Worm (Caenorhabditis elegans) whole organism, early embryonic: ENCODE data around the gene hot-2.

Experiments
- B0310.2 ChIP-seq: sonication (generic microtip); optimal IDR thresholded peaks from 2 replicates; lab custom pipeline; 2016; ENCODE audit warnings: mild to moderate bottlenecking, missing genetic modification characterization, missing compliant biosample characterization
- F13C5.2 ChIP-seq: sonication (generic microtip); optimal IDR thresholded peaks from 2 replicates; lab custom pipeline; 2017; ENCODE audit warnings: mild to moderate bottlenecking, missing genetic modification characterization, inconsistent platforms, missing compliant biosample characterization
- aly-1 ChIP-seq: sonication (generic microtip); optimal IDR thresholded peaks from 2 replicates; lab custom pipeline; 2016; ENCODE audit warnings: missing genetic modification characterization, missing compliant biosample characterization
- ama-1 ChIP-seq: fragments of 150-350 bp; optimal IDR thresholded peaks from 2 replicates; lab custom pipeline; 2014
- ceh-13 ChIP-seq: fragments of 200-800 bp; sonication (Bioruptor generic); optimal IDR thresholded peaks from 2 replicates; lab custom pipeline; 2018; ENCODE audit warnings: mild to moderate bottlenecking, missing genetic modification characterization, missing compliant biosample characterization
- ceh-36 ChIP-seq: sonication (generic microtip); optimal IDR thresholded peaks from 2 replicates; lab custom pipeline; 2016; ENCODE audit warnings: missing genetic modification characterization, inconsistent platforms, missing compliant biosample characterization
- ets-7 ChIP-seq: sonication (generic microtip); optimal IDR thresholded peaks from 2 replicates; lab custom pipeline; 2016; ENCODE audit warnings: missing genotype, missing genetic modification characterization, missing compliant biosample characterization
- flt-1 ChIP-seq: fragments of 200-800 bp; sonication (Bioruptor generic); IDR thresholded peaks from 2 replicates; pipeline ENCODE4 v1.3.6; 2022; ENCODE audit warnings: missing genetic modification characterization, missing compliant biosample characterization
- hmbx-1 ChIP-seq: sonication (generic microtip); optimal IDR thresholded peaks from 2 replicates; lab custom pipeline; 2016; ENCODE audit warnings: mild to moderate bottlenecking, missing genetic modification characterization, missing compliant biosample characterization
- hmg-4 ChIP-seq: fragments of 200-800 bp; sonication (Bioruptor generic); optimal IDR thresholded peaks from 2 replicates; lab custom pipeline; 2018; ENCODE audit warnings: mild to moderate bottlenecking, missing genetic modification characterization, missing compliant biosample characterization
- hnd-1 ChIP-seq: sonication (generic microtip); optimal IDR thresholded peaks from 2 replicates; lab custom pipeline; 2016; ENCODE audit warnings: missing genetic modification characterization, missing compliant biosample characterization
- pes-1 ChIP-seq: fragments of 200-800 bp; sonication (Bioruptor generic); IDR thresholded peaks from 2 replicates; pipeline ENCODE4 v1.3.6; 2022; ENCODE audit warnings: missing genetic modification reagents, missing genetic modification characterization, missing compliant biosample characterization
- scrt-1 ChIP-seq: fragments of 200-800 bp; sonication (Bioruptor generic); IDR thresholded peaks from 2 replicates; pipeline ENCODE4 v1.3.6; 2022; ENCODE audit warnings: missing genetic modification characterization, missing compliant biosample characterization
- sea-1 ChIP-seq: fragments of 200-800 bp; sonication (Bioruptor generic); conservative IDR thresholded peaks from 2 replicates; pipeline ENCODE4 v1.3.6; 2022; ENCODE audit warnings: missing genetic modification characterization, missing compliant biosample characterization
- tbx-11 ChIP-seq: fragments of 200-800 bp; sonication (Bioruptor generic); IDR thresholded peaks from 2 replicates; pipeline ENCODE4 v1.3.6; 2022; ENCODE audit warnings: missing genetic modification characterization, missing compliant biosample characterization
- tbx-37 ChIP-seq: fragments of 200-800 bp; sonication (Bioruptor generic); conservative IDR thresholded peaks from 2 replicates; pipeline ENCODE4 v1.3.6; 2022; ENCODE audit warnings: missing genetic modification reagents, missing genetic modification characterization, missing compliant biosample characterization
- tra-4 ChIP-seq: sonication (generic microtip); optimal IDR thresholded peaks from 2 replicates; lab custom pipeline; 2017; ENCODE audit warnings: missing genetic modification characterization, missing compliant biosample characterization

Gene hot-2

DNA sequence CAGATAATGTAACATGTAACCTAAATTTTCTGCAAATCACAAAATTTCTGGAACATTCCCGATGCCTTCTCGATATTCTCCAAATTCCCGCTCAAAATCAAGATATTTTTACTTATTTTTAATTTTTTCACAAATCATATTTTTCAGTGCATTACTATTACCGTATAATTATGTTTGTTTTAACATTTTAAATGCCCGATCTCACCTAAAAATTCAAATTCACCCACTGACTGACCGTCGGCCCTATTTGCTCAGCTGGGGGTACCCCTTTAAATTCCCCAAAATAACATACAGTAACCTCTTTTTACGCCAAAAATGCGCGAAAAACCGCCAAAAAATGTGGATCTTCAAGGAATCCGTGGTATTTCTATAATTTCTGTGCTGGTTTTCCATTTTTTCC is 43.1 kb downstream of the hot-2 start, which contains the start of gene oac-49:
TSS of gene oac-49 (plus strand) at position 301 of the 400 bp plus-strand sequence.
- no peak for TF ChIP-seq aly-1 (tag; lab: Kevin White, UChicago)
- TF ChIP-seq scrt-1 (GFP tag; lab: Robert Waterston, UW) = no peak
- no peak for TF ChIP-seq ama-1 (lab: Kevin White, UChicago)
- no peak for TF ChIP-seq flt-1 (GFP tag; lab: Robert Waterston, UW)
- no peak for TF ChIP-seq tra-4 (tag; lab: Kevin White, UChicago)
- no peak for TF ChIP-seq sea-1 (GFP tag; lab: Robert Waterston, UW)
- no peak for TF ChIP-seq tbx-11 (GFP tag; lab: Robert Waterston, UW)
- no peak for TF ChIP-seq pes-1

DNA sequence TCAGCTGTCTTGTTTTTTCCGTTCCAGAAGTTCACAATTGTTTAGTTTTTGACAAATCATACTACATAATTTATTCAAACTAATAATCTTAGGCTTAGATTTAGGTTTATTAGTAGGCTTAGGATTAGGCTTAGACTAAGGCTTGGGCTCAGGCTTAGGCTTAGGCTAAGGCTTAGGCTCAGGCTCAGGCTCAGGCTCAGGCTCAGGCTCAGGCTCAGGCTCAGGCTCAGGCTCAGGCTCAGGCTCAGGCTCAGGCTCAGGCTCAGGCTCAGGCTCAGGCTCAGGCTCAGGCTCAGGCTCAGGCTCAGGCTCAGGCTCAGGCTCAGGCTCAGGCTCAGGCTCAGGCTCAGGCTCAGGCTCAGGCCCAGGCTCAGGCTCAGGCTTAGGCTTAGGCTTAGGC is 54.4 kb downstream of the hot-2 start:
- peak; percentile 20 for TF ChIP-seq ceh-36 (tag; lab: Kevin White, UChicago)

- no peak for TF ChIP-seq hnd-1 (tag; lab: Kevin White, UChicago)
- TF ChIP-seq B0310.2 = no peak
- TF ChIP-seq hmbx-1 (tag; lab: Kevin White, UChicago) = no peak
Observed at ce11 chrV:19230413-19230812, 55.9 kb downstream of the hot-2 start, which contains the start of gene sqst-3. Gene sqst-3, plus strand, starts transcription at chrV:19230782.

ce11 chrV:19231167-19231566 is 56.6 kb downstream of the hot-2 start:
- TF ChIP-seq ceh-36 (tag; lab: Kevin White, UChicago) (peak; percentile 95), tbx-11 (GFP tag; lab: Robert Waterston, UW) (no peak)

ce11 chrV:19233469-19233868 is 58.9 kb downstream of the hot-2 start, which contains the start of gene fbxb-116:
Gene fbxb-116, plus strand, starts transcription at chrV:19233769.
- no peak for TF ChIP-seq sea-1 (GFP tag; lab: Robert Waterston, UW)
- no peak for TF ChIP-seq F13C5.2 (tag; lab: Kevin White, UChicago)
- no peak for TF ChIP-seq hnd-1 (tag; lab: Kevin White, UChicago)
- TF ChIP-seq aly-1 (tag; lab: Kevin White, UChicago) = no peak
- TF ChIP-seq tra-4 (tag; lab: Kevin White, UChicago) = no peak
- no peak for TF ChIP-seq tbx-37 (GFP tag; lab: Robert Waterston, UW)
- no peak for TF ChIP-seq ama-1 (lab: Kevin White, UChicago)
- no peak for TF ChIP-seq hmbx-1 (tag; lab: Kevin White, UChicago)
- no peak for TF ChIP-seq hmg-4 (GFP tag; lab: Kevin White, UChicago)
- no peak for TF ChIP-seq pes-1
- TF ChIP-seq B0310.2 = no peak
- no peak for TF ChIP-seq flt-1 (GFP tag; lab: Robert Waterston, UW)
- TF ChIP-seq ceh-36 (tag; lab: Kevin White, UChicago) = no peak
- no peak for TF ChIP-seq ceh-13
- TF ChIP-seq ets-7 (tag; lab: Kevin White, UChicago) = no peak
- no peak for TF ChIP-seq scrt-1 (GFP tag; lab: Robert Waterston, UW)
- TF ChIP-seq tbx-11 (GFP tag; lab: Robert Waterston, UW) = no peak

ce11 chrV:19237204-19237603 is 62.6 kb downstream of the hot-2 start, which contains the start of gene fbxb-2:
Gene fbxb-2, minus strand, starts transcription at chrV:19237304.
- no peak for TF ChIP-seq scrt-1 (GFP tag; lab: Robert Waterston, UW)
- peak; percentile 8 for TF ChIP-seq ceh-36 (tag; lab: Kevin White, UChicago)
- TF ChIP-seq hmg-4 (GFP tag; lab: Kevin White, UChicago) = no peak
